Worm (Caenorhabditis elegans) whole organism, mixed stage, embryonic: Measurements from ENCODE around the gene rpl-34.

ENCODE experiments used
- ceh-43 ChIP-seq: fragments of 200-800 bp; sonication (Bioruptor generic); optimal IDR thresholded peaks from 2 replicates; lab custom pipeline; 2018; ENCODE audit warnings: mild to moderate bottlenecking, missing genetic modification characterization, moderate library complexity, missing compliant biosample characterization
- hlh-1 ChIP-seq: fragments of 150-350 bp; optimal IDR thresholded peaks from 2 replicates; lab custom pipeline; 2014; ENCODE audit warnings: missing biosample characterization, missing genetic modification reagents, missing genetic modification characterization
- lin-32 ChIP-seq: fragments of 200-800 bp; sonication (Bioruptor generic); optimal IDR thresholded peaks from 2 replicates; lab custom pipeline; 2018; ENCODE audit warnings: mild to moderate bottlenecking, missing genetic modification characterization, missing compliant biosample characterization
- lsy-2 ChIP-seq: fragments of 150-350 bp; optimal IDR thresholded peaks from 2 replicates; lab custom pipeline; 2014; ENCODE audit warnings: missing biosample characterization, missing genetic modification characterization
- mls-2 ChIP-seq: sonication (generic microtip); optimal IDR thresholded peaks from 2 replicates; lab custom pipeline; 2016; ENCODE audit warnings: mild to moderate bottlenecking, missing genetic modification characterization, moderate library complexity, missing compliant biosample characterization

rpl-34 gene

ce11 chrIV:12311597-12311996, 42.8 kb downstream of the rpl-34 start, which contains the start of gene oac-58:
Gene oac-58, minus strand, starts transcription at chrIV:12311697.
- TF ChIP-seq lin-32 (GFP tag; lab: Kevin White, UChicago) (no peak), ceh-43 (GFP tag; lab: Kevin White, UChicago) (no peak), hlh-1 (no peak), lsy-2 (tag; lab: Kevin White, UChicago) (no peak), mls-2 (no peak)
